Fruit fly (Drosophila melanogaster): ENCODE results near the gene by.

The by gene

DNA sequence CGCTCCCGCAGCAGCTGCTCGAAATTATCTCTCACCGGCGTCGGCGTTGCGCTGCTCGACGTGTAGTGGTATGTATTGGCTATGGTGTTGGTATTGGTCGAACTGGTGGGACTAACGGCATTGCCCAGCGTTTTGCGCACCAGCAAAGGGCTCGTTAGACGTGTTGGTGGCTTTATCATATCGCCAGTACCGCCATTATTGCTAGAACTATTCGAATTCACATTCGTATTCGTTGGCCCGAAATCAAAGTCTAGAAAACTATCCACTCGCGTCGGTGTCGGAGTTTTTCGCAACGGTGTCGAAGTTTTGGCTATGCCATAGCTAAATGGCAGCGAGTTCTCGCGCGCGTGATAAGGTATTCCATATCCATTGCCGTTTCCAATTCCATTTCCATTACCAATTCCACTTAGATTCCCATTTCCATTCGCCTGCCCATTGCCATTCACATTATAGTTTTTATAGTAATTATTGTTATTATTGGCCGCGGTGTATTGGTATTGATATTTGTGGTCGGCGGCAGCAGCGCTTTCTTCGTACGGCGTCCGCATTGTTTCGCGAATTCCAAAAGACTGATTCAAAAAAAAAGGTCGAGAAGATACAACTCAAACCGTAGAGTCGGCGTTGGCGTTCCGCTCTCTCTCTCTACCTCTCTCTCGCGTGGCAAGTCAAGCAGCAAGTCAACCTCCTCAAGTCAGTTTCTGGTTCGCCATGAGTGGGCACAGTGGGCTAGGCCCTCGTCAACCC, at the start of gene by:
Gene by (minus strand): TSS at position 575 of the 744 bp plus-strand sequence.
- TF ChIP-seq CG6808 (GFP tag; optimal IDR thresholded peaks at IDR 0.05) (no peak), Sox14 (GFP tag; optimal IDR thresholded peaks at IDR 0.05) (no peak), Sox15 (GFP tag; optimal IDR thresholded peaks at IDR 0.05) (no peak), Hr38 (GFP tag; optimal IDR thresholded peaks at IDR 0.05) (no peak), esn (GFP tag; optimal IDR thresholded peaks at IDR 0.05) (no peak), CG6276 (GFP tag; optimal IDR thresholded peaks at IDR 0.05) (no peak), CG4318 (GFP tag; optimal IDR thresholded peaks at IDR 0.05) (no peak), CG3032 (tag; optimal IDR thresholded peaks at IDR 0.05) (no peak)

DNA sequence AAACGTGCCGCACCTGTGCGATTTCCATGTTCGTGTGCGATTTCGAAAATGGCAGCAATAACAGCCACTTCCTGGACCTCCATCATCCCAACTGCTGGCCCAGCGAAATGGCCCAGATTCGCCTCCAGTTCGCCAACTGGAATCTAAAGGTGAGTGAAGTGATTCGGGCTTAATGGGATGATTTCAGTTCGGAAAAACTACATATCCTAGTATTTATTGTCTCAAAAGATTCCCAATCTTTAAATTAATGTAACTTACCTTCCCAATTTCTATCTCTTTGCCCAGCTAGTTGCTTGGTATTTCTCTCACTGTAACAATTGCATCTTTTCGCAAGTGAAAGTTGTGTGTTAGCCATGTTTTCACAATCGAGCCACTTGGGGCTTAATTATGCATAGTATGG, 49.2 kb upstream of the by start:
- TF ChIP-seq net (GFP tag; optimal IDR thresholded peaks at IDR 0.05) (no peak), CG32006 (GFP tag; optimal IDR thresholded peaks at IDR 0.05) (peak; percentile 65), Hr4 (GFP tag; optimal IDR thresholded peaks at IDR 0.05) (peak; percentile 74), CG4318 (GFP tag; optimal IDR thresholded peaks at IDR 0.05) (no peak), svp (GFP tag) (no peak), CG15336 (GFP tag; IDR thresholded peaks at IDR 0.05) (peak; percentile 42; the same call in 1 of the 2 replicates), CG16779 (tag; optimal IDR thresholded peaks at IDR 0.05) (no peak), Sox15 (GFP tag; optimal IDR thresholded peaks at IDR 0.05) (no peak), CG11762 (GFP tag; optimal IDR thresholded peaks at IDR 0.05; ENCODE audit: insufficient read depth) (no peak), Lpt (GFP tag; optimal IDR thresholded peaks at IDR 0.05) (no peak), Smox (GFP tag; optimal IDR thresholded peaks at IDR 0.05) (no peak), salr (GFP tag; optimal IDR thresholded peaks at IDR 0.05) (no peak), Eip78C (GFP tag) (peak; percentile 52), fkh (GFP tag; optimal IDR thresholded peaks at IDR 0.05) (no peak), CG6854 (GFP tag; optimal IDR thresholded peaks at IDR 0.05) (no peak), CG6163 (GFP tag; IDR thresholded peaks at IDR 0.05) (no peak), Ets21C (GFP tag; optimal IDR thresholded peaks at IDR 0.05) (no peak), cyc (GFP tag; optimal IDR thresholded peaks at IDR 0.05) (no peak), dsx (GFP tag; optimal IDR thresholded peaks at IDR 0.05; ENCODE audit: poor library complexity, severe bottlenecking) (no peak), dac (GFP tag; optimal IDR thresholded peaks at IDR 0.05) (no peak), CG11294 (GFP tag; IDR thresholded peaks at IDR 0.05) (no peak), lz (GFP tag; optimal IDR thresholded peaks at IDR 0.05) (no peak), CG8119 (GFP tag; IDR thresholded peaks at IDR 0.05) (0 out of 3 replicates have a peak, but pooled peaks have one; percentile 43)

DNA sequence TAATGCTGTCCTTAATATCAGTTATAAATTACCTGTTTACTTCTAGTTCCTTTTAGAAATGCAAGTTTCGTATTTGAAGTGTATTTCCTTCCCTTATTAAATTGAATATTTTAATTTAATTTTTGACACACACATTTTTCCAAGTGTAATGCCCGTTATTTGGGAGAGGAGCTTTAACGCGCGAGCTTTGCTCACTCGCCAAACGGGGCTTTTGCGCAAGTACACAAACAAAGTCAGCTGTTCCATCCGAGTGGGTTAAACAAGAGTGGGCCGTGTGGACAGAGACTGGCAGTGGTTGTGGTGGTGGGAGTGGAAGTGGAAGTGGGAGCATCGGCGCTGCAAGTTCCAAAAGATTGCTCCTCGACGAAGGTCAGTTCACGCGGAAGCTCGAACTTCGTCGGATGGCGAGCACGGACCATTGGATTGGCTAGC, 48.3 kb upstream of the by start, which contains the start of gene CG8301:
Gene CG8301 (plus strand): TSS at position 218 of the 432 bp plus-strand sequence.
- TF ChIP-seq CG11902 (GFP tag; optimal IDR thresholded peaks at IDR 0.05) (no peak), CG1621 (tag; optimal IDR thresholded peaks at IDR 0.05) (no peak), Eip78C (GFP tag) (peak; percentile 35), acj6 (GFP tag; optimal IDR thresholded peaks at IDR 0.05) (peak; percentile 33), CG16779 (tag; optimal IDR thresholded peaks at IDR 0.05) (peak; percentile 27), CG7368 (GFP tag; optimal IDR thresholded peaks at IDR 0.05) (peak; percentile 45), CG11294 (GFP tag; IDR thresholded peaks at IDR 0.05) (no peak), esn (GFP tag; optimal IDR thresholded peaks at IDR 0.05) (peak; percentile 51), CG34406 (GFP tag; optimal IDR thresholded peaks at IDR 0.05) (peak; percentile 10), CG15336 (GFP tag; IDR thresholded peaks at IDR 0.05) (peak; percentile 63), CG3919 (GFP tag; optimal IDR thresholded peaks at IDR 0.05) (peak; percentile 8), CG32006 (GFP tag; optimal IDR thresholded peaks at IDR 0.05) (peak; percentile 51), CG8632 (GFP tag; optimal IDR thresholded peaks at IDR 0.05) (no peak), Hr38 (GFP tag; optimal IDR thresholded peaks at IDR 0.05) (no peak), ss (GFP tag; optimal IDR thresholded peaks at IDR 0.05) (peak in 1 of 2 experiments; percentile 21), CG6792 (GFP tag; optimal IDR thresholded peaks at IDR 0.05) (peak; percentile 30), lz (GFP tag; optimal IDR thresholded peaks at IDR 0.05) (peak; percentile 34), OdsH (GFP tag; optimal IDR thresholded peaks at IDR 0.05) (peak; percentile 53), fd85E (GFP tag; optimal IDR thresholded peaks at IDR 0.05) (no peak), Ets96B (tag; optimal IDR thresholded peaks at IDR 0.05) (peak; percentile 21), pdm3 (GFP tag; optimal IDR thresholded peaks at IDR 0.05) (peak; percentile 50), net (GFP tag; optimal IDR thresholded peaks at IDR 0.05) (peak; percentile 49), CG8119 (GFP tag; IDR thresholded peaks at IDR 0.05) (peak; percentile 57; the same call in 2 of the 3 replicates), Lpt (GFP tag; optimal IDR thresholded peaks at IDR 0.05) (peak; percentile 21), Hr4 (GFP tag; optimal IDR thresholded peaks at IDR 0.05) (peak; percentile 59), eg (GFP tag; IDR thresholded peaks at IDR 0.05) (peak; percentile 58), Smox (GFP tag; optimal IDR thresholded peaks at IDR 0.05) (no peak), CG9139 (GFP tag; optimal IDR thresholded peaks at IDR 0.05) (no peak), Eip75B (GFP tag; optimal IDR thresholded peaks at IDR 0.05) (peak; percentile 28), dac (GFP tag; optimal IDR thresholded peaks at IDR 0.05) (no peak), achi (GFP tag; optimal IDR thresholded peaks at IDR 0.05) (peak; percentile 23)
